Fruit fly (Drosophila melanogaster) whole organism, embryonic: ENCODE measurements around the gene Vha36-3.

Source experiments
- Aef1 ChIP-seq: fragments of 200-800 bp; sonication (Bioruptor generic); IDR thresholded peaks from 3 replicates; pipeline ENCODE4 v1.3.6; 2022; ENCODE audit warnings: missing biosample characterization, missing genetic modification characterization
- Atf-2 ChIP-seq: fragments of 200-800 bp; sonication (Bioruptor generic); optimal IDR thresholded peaks from 2 replicates; lab custom pipeline; 2016; ENCODE audit warnings: missing biosample characterization, missing genetic modification characterization
- C15 ChIP-seq: fragments of 200-800 bp; sonication (Bioruptor generic); IDR thresholded peaks from 3 replicates; pipeline ENCODE4 v1.3.6; 2022; ENCODE audit warnings: missing biosample characterization, missing genetic modification characterization
- CG1024 ChIP-seq: fragments of 200-800 bp; sonication (Bioruptor generic); IDR thresholded peaks from 2 replicates; pipeline ENCODE4 v1.3.6; 2022; ENCODE audit warnings: missing biosample characterization, missing genetic modification characterization
- CG10321 ChIP-seq: fragments of 200-800 bp; sonication (Bioruptor generic); IDR thresholded peaks from 2 replicates; pipeline ENCODE4 v1.3.6; 2022; ENCODE audit warnings: missing biosample characterization, missing genetic modification characterization
- CG11093 ChIP-seq: fragments of 200-800 bp; sonication (Bioruptor generic); IDR thresholded peaks from 3 replicates; pipeline ENCODE4 v1.3.6; 2022; ENCODE audit warnings: missing biosample characterization, missing genetic modification characterization
- CG12236 ChIP-seq: fragments of 200-800 bp; sonication (Bioruptor generic); optimal IDR thresholded peaks from 2 replicates; lab custom pipeline; 2016; ENCODE audit warnings: missing biosample characterization, missing genetic modification characterization
- CG12391 ChIP-seq: fragments of 200-800 bp; sonication (Bioruptor generic); optimal IDR thresholded peaks from 3 replicates; lab custom pipeline; 2018; ENCODE audit warnings: missing biosample characterization, mild to moderate bottlenecking, missing genetic modification characterization, moderate library complexity
- CG12769 ChIP-seq: fragments of 200-800 bp; sonication (Bioruptor generic); optimal IDR thresholded peaks from 2 replicates; lab custom pipeline; 2019; ENCODE audit warnings: missing biosample characterization, mild to moderate bottlenecking, missing genetic modification characterization, moderate library complexity
- CG15011 ChIP-seq: fragments of 200-800 bp; sonication (Bioruptor generic); optimal IDR thresholded peaks from 3 replicates; lab custom pipeline; 2018; ENCODE audit warnings: missing biosample characterization, mild to moderate bottlenecking, missing genetic modification characterization
- CG15696 ChIP-seq: fragments of 200-800 bp; sonication (Bioruptor generic); optimal IDR thresholded peaks from 2 replicates; lab custom pipeline; 2019; ENCODE audit warnings: missing biosample characterization, mild to moderate bottlenecking, missing genetic modification characterization, moderate library complexity
- CG17385 ChIP-seq: fragments of 200-800 bp; sonication (Bioruptor generic); optimal IDR thresholded peaks from 3 replicates; lab custom pipeline; 2018; ENCODE audit warnings: missing biosample characterization, mild to moderate bottlenecking, missing genetic modification characterization
- CG17612 ChIP-seq: fragments of 200-800 bp; sonication (Bioruptor generic); IDR thresholded peaks from 2 replicates; pipeline ENCODE4 v1.3.6; 2022; ENCODE audit warnings: missing biosample characterization, missing genetic modification characterization
- CG18476 ChIP-seq: fragments of 200-800 bp; sonication (Bioruptor generic); optimal IDR thresholded peaks from 2 replicates; lab custom pipeline; 2016; ENCODE audit warnings: missing biosample characterization, mild to moderate bottlenecking, missing genetic modification characterization
- CG2889 ChIP-seq: fragments of 200-800 bp; sonication (Bioruptor generic); IDR thresholded peaks from 3 replicates; pipeline ENCODE4 v1.3.6; 2022; ENCODE audit warnings: missing biosample characterization, missing genetic modification characterization
- CG3838 ChIP-seq: fragments of 200-800 bp; sonication (Bioruptor generic); optimal IDR thresholded peaks from 3 replicates; lab custom pipeline; 2016; ENCODE audit warnings: missing biosample characterization, missing genetic modification characterization
- CG3847 ChIP-seq: fragments of 200-800 bp; sonication (Bioruptor generic); IDR thresholded peaks from 2 replicates; pipeline ENCODE4 v1.3.6; 2022; ENCODE audit warnings: missing biosample characterization, missing genetic modification characterization
- CG4730 ChIP-seq: fragments of 200-800 bp; sonication (Bioruptor generic); IDR thresholded peaks from 2 replicates; pipeline ENCODE4 v1.3.6; 2022; ENCODE audit warnings: missing biosample characterization, missing genetic modification characterization
- CG6272 ChIP-seq: fragments of 200-800 bp; sonication (Bioruptor generic); IDR thresholded peaks from 2 replicates; pipeline ENCODE4 v1.3.6; 2022; ENCODE audit warnings: missing biosample characterization, missing genetic modification characterization
- CG7963 ChIP-seq: fragments of 200-800 bp; sonication (Bioruptor generic); IDR thresholded peaks from 3 replicates; pipeline ENCODE4 v1.3.6; 2022; ENCODE audit warnings: missing biosample characterization, missing genetic modification characterization; ENCODE audit not compliant: partially characterized antibody
- CG8290 ChIP-seq, 3 experiments: fragments of 200-800 bp; sonication (Bioruptor generic); optimal IDR thresholded peaks; 2 replicates each; lab custom pipeline; 2016 to 2019; ENCODE audit warnings: missing biosample characterization in 3 of 3, missing genetic modification characterization in 3 of 3, mild to moderate bottlenecking in 2 of 3, moderate library complexity in 1 of 3
- CG8944 ChIP-seq: fragments of 200-800 bp; sonication (Bioruptor generic); optimal IDR thresholded peaks from 3 replicates; lab custom pipeline; 2016; ENCODE audit warnings: missing biosample characterization, missing genetic modification characterization
- Dll ChIP-seq: fragments of 200-800 bp; sonication (Bioruptor generic); IDR thresholded peaks from 4 replicates; pipeline ENCODE4 v1.3.6; 2022; ENCODE audit warnings: missing biosample characterization, missing genetic modification characterization; ENCODE audit not compliant: partially characterized antibody
- Drgx ChIP-seq: fragments of 200-800 bp; sonication (Bioruptor generic); IDR thresholded peaks from 2 replicates; pipeline ENCODE4 v1.3.6; 2022; ENCODE audit warnings: missing biosample characterization, missing genetic modification characterization
- E2f1 ChIP-seq: fragments of 200-800 bp; sonication (Bioruptor generic); IDR thresholded peaks from 2 replicates; pipeline ENCODE4 v1.3.6; 2022; ENCODE audit warnings: missing biosample characterization, missing genetic modification characterization
- Fer3 ChIP-seq: fragments of 200-800 bp; sonication (Bioruptor generic); optimal IDR thresholded peaks from 2 replicates; lab custom pipeline; 2018; ENCODE audit warnings: missing biosample characterization, mild to moderate bottlenecking, missing genetic modification characterization, moderate library complexity
- HLH54F ChIP-seq: fragments of 200-800 bp; sonication (Bioruptor generic); optimal IDR thresholded peaks from 3 replicates; lab custom pipeline; 2016; ENCODE audit warnings: missing biosample characterization, missing genetic modification characterization
- Hmr ChIP-seq: fragments of 200-800 bp; sonication (Bioruptor generic); optimal IDR thresholded peaks from 3 replicates; lab custom pipeline; 2017; ENCODE audit warnings: mild to moderate bottlenecking, missing biosample characterization, missing genetic modification reagents, missing genetic modification characterization
- MBD-R2 ChIP-seq: fragments of 200-800 bp; sonication (Bioruptor generic); IDR thresholded peaks from 2 replicates; pipeline ENCODE4 v1.3.6; 2022; ENCODE audit warnings: missing biosample characterization, missing genetic modification characterization
- PHDP ChIP-seq: fragments of 200-800 bp; sonication (Bioruptor generic); optimal IDR thresholded peaks from 3 replicates; lab custom pipeline; 2018; ENCODE audit warnings: missing biosample characterization, mild to moderate bottlenecking, missing genetic modification characterization, moderate library complexity
- Rx ChIP-seq: fragments of 200-800 bp; sonication (Bioruptor generic); IDR thresholded peaks from 2 replicates; pipeline ENCODE4 v1.3.6; 2022; ENCODE audit warnings: missing biosample characterization, missing genetic modification characterization
- Trl ChIP-seq, 3 experiments: fragments of >200 bp in 2 of 3; fragments of 200-800 bp in 1 of 3; sonication (Bioruptor generic) in 1 of 3; optimal IDR thresholded peaks; 2 replicates in 1 of 3; 3 replicates in 2 of 3; lab custom pipeline; 2016 to 2017; ENCODE audit warnings: missing biosample characterization in 1 of 3, missing genetic modification characterization in 1 of 3
- ci ChIP-seq: fragments of 200-800 bp; sonication (Bioruptor generic); IDR thresholded peaks from 3 replicates; pipeline ENCODE4 v1.3.6; 2022; ENCODE audit warnings: missing biosample characterization, missing genetic modification characterization
- cwo ChIP-seq: fragments of 200-800 bp; sonication (Bioruptor generic); optimal IDR thresholded peaks from 3 replicates; lab custom pipeline; 2017; ENCODE audit warnings: missing biosample characterization, missing genetic modification characterization, mild to moderate bottlenecking, moderate library complexity, missing genetic modification reagents
- da ChIP-seq: fragments of 200-800 bp; sonication (Bioruptor generic); optimal IDR thresholded peaks from 2 replicates; lab custom pipeline; 2016; ENCODE audit warnings: missing biosample characterization, missing genetic modification characterization
- dimm ChIP-seq: fragments of 200-800 bp; sonication (Bioruptor generic); IDR thresholded peaks from 2 replicates; pipeline ENCODE4 v1.3.6; 2022; ENCODE audit warnings: missing biosample characterization, missing genetic modification characterization
- dm ChIP-seq: fragments of 200-800 bp; sonication (Bioruptor generic); optimal IDR thresholded peaks from 3 replicates; lab custom pipeline; 2016; ENCODE audit warnings: missing biosample characterization, missing genetic modification characterization
- dmrt99B ChIP-seq: fragments of 200-800 bp; sonication (Bioruptor generic); optimal IDR thresholded peaks from 2 replicates; lab custom pipeline; 2018; ENCODE audit warnings: missing biosample characterization, mild to moderate bottlenecking, missing genetic modification characterization, moderate library complexity
- fd64A ChIP-seq: fragments of 200-800 bp; sonication (Bioruptor generic); optimal IDR thresholded peaks from 3 replicates; lab custom pipeline; 2018; ENCODE audit warnings: missing biosample characterization, mild to moderate bottlenecking, missing genetic modification characterization
- gce ChIP-seq: fragments of 200-800 bp; sonication (Bioruptor generic); IDR thresholded peaks from 3 replicates; pipeline ENCODE4 v1.3.6; 2022; ENCODE audit warnings: missing biosample characterization, missing genetic modification characterization
- gcm2 ChIP-seq: fragments of 200-800 bp; sonication (Bioruptor generic); optimal IDR thresholded peaks from 2 replicates; lab custom pipeline; 2016; ENCODE audit warnings: missing biosample characterization, missing genetic modification characterization
- ind ChIP-seq: fragments of 200-800 bp; sonication (Bioruptor generic); optimal IDR thresholded peaks from 3 replicates; lab custom pipeline; 2016; ENCODE audit warnings: missing biosample characterization, missing genetic modification characterization
- odd ChIP-seq: fragments of 200-800 bp; sonication (Bioruptor generic); optimal IDR thresholded peaks from 2 replicates; lab custom pipeline; 2017; ENCODE audit warnings: missing biosample characterization, mild to moderate bottlenecking, missing genetic modification characterization
- org-1 ChIP-seq: fragments of 200-800 bp; sonication (Bioruptor generic); optimal IDR thresholded peaks from 2 replicates; lab custom pipeline; 2017; ENCODE audit warnings: missing biosample characterization, missing genetic modification characterization
- pb ChIP-seq: fragments of 200-800 bp; sonication (Bioruptor generic); optimal IDR thresholded peaks from 3 replicates; lab custom pipeline; 2016; ENCODE audit warnings: missing biosample characterization, missing genetic modification characterization
- phol ChIP-seq: fragments of 200-800 bp; sonication (Bioruptor generic); optimal IDR thresholded peaks from 3 replicates; lab custom pipeline; 2018; ENCODE audit warnings: missing biosample characterization, mild to moderate bottlenecking, missing genetic modification characterization, moderate library complexity
- pnt ChIP-seq: fragments of 200-800 bp; sonication (Bioruptor generic); optimal IDR thresholded peaks from 3 replicates; lab custom pipeline; 2016; ENCODE audit warnings: missing biosample characterization, missing genetic modification characterization
- row ChIP-seq: fragments of 200-800 bp; sonication (Bioruptor generic); IDR thresholded peaks from 3 replicates; pipeline ENCODE4 v1.3.6; 2022; ENCODE audit warnings: missing biosample characterization, missing genetic modification characterization
- seq ChIP-seq: fragments of 200-800 bp; sonication (Bioruptor generic); IDR thresholded peaks from 2 replicates; pipeline ENCODE4 v1.3.6; 2022; ENCODE audit warnings: missing biosample characterization, missing genetic modification characterization
- stc ChIP-seq: fragments of 200-800 bp; sonication (Bioruptor generic); IDR thresholded peaks from 2 replicates; pipeline ENCODE4 v1.3.6; 2022; ENCODE audit warnings: missing biosample characterization, missing genetic modification characterization

Vha36-3 gene

DNA sequence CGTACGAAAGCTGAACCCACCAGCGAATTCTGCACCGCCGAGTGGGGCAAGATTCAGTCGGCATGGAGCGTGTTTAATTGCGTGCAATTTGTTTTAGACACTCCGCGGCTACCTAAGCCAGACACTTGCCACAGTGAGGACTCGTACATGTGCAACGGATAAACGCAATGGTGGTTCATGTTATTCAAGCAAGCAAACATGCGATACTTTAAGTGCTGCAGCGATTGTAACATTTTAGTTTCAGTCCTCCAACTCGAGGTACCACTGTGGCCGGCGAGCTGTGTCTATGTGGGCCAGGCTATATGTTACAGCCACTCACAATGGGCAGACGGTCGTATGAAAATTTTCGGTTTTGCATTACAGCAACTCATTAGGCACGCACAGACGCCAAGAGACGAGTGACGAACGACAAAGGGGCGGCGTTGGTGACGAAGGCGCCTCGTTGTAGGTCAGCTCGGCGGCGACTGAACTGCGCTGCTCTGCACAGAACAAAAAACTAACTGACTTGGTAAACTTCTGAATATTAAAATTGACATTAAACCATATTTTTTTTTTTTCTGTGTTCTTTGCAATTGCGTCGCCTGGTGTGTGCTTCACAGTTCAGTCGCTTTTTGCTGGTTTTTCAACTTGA is 46.4 kb downstream of the Vha36-3 start (continued):
- TF ChIP-seq CG8944 (GFP tag; lab: Kevin White, UChicago), result peak; percentile 57
- TF ChIP-seq phol, result peak; percentile 40
- no peak for TF ChIP-seq dimm
- TF ChIP-seq Fer3, result peak; percentile 63
- TF ChIP-seq HLH54F (GFP tag; lab: Kevin White, UChicago), result peak; percentile 30
- no peak for TF ChIP-seq da (GFP tag; lab: Kevin White, UChicago)
- no peak for TF ChIP-seq CG15696 (tag; lab: Kevin White, UChicago)
- peak; percentile 80 for TF ChIP-seq ind (GFP tag; lab: Kevin White, UChicago)
- peak; percentile 75 for TF ChIP-seq row (GFP tag; lab: Robert Waterston, UW)
- TF ChIP-seq CG7963 (GFP tag; lab: Robert Waterston, UW), result no peak
- TF ChIP-seq MBD-R2 (GFP tag; lab: Robert Waterston, UW), result peak; percentile 31; the same call in 1 of the 2 replicates
- TF ChIP-seq Hmr (GFP tag; lab: Kevin White, UChicago), result peak; percentile 51
- TF ChIP-seq CG12236 (GFP tag; lab: Kevin White, UChicago), result no peak
- peak; percentile 55 for TF ChIP-seq cwo
- peak; percentile 7 for TF ChIP-seq Atf-2 (GFP tag; lab: Kevin White, UChicago)
- peak; percentile 54 for TF ChIP-seq CG1024 (GFP tag; lab: Robert Waterston, UW)
- peak; percentile 90 for TF ChIP-seq Drgx (GFP tag; lab: Robert Waterston, UW)
- 0 out of 2 replicates have a peak, but pooled peaks have one; percentile 22 for TF ChIP-seq CG10321 (GFP tag; lab: Robert Waterston, UW)
- TF ChIP-seq CG17385, result peak; percentile 42
- TF ChIP-seq stc (GFP tag; lab: Robert Waterston, UW), result peak; percentile 60; the same call in 1 of the 2 replicates
- TF ChIP-seq CG12769, result peak; percentile 86
- peak; percentile 37 for TF ChIP-seq pb
- peak; percentile 69 for TF ChIP-seq dmrt99B (tag; lab: Kevin White, UChicago)
- TF ChIP-seq ci (GFP tag; lab: Robert Waterston, UW), result peak; percentile 80
- no peak for TF ChIP-seq odd (GFP tag; lab: Kevin White, UChicago)
- peak; percentile 38; the same call in 1 of the 2 replicates for TF ChIP-seq CG6272 (GFP tag; lab: Robert Waterston, UW)
- peak; percentile 65 for TF ChIP-seq E2f1 (GFP tag; lab: Robert Waterston, UW)
- TF ChIP-seq Aef1 (GFP tag; lab: Robert Waterston, UW), result peak; percentile 85
- no peak for TF ChIP-seq CG15011 (GFP tag; lab: Kevin White, UChicago)
- TF ChIP-seq Trl (optimal IDR thresholded peaks at IDR 0.05; lab: Kevin White, UChicago), result no peak
- peak; percentile 38 for TF ChIP-seq Trl (GFP tag; optimal IDR thresholded peaks at IDR 0.05; lab: Kevin White, UChicago)
- TF ChIP-seq CG3847 (GFP tag; lab: Robert Waterston, UW), result peak; percentile 64
- no peak for TF ChIP-seq CG17612 (GFP tag; lab: Robert Waterston, UW)
- TF ChIP-seq seq (GFP tag; lab: Robert Waterston, UW), result peak; percentile 21; the same call in 1 of the 2 replicates
- no peak for TF ChIP-seq fd64A
- TF ChIP-seq CG12391 (tag; lab: Kevin White, UChicago), result peak; percentile 33
- peak; percentile 49 for TF ChIP-seq Rx
- peak; percentile 45 for TF ChIP-seq PHDP (tag; lab: Kevin White, UChicago)
- TF ChIP-seq org-1 (GFP tag; lab: Kevin White, UChicago), result peak; percentile 36
- TF ChIP-seq gcm2, result no peak
- no peak for TF ChIP-seq C15
- peak; percentile 44 for TF ChIP-seq CG4730 (GFP tag; lab: Robert Waterston, UW)
- no peak for TF ChIP-seq CG8290 (GFP tag; optimal IDR thresholded peaks at IDR 0.05; lab: Kevin White, UChicago)
- peak in 1 of 2 experiments; percentile 93 for TF ChIP-seq CG8290 (tag; optimal IDR thresholded peaks at IDR 0.05; lab: Kevin White, UChicago)
- TF ChIP-seq gce (GFP tag; lab: Robert Waterston, UW), result peak; percentile 50; the same call in 1 of the 3 replicates
- TF ChIP-seq CG3838, result no peak
- peak; percentile 43; the same call in 1 of the 3 replicates for TF ChIP-seq CG11093 (GFP tag; lab: Robert Waterston, UW)
- TF ChIP-seq CG2889 (GFP tag; lab: Robert Waterston, UW), result no peak
- no peak for TF ChIP-seq dm (GFP tag; lab: Kevin White, UChicago)
- peak; percentile 17 for TF ChIP-seq CG18476
- TF ChIP-seq Dll (GFP tag; lab: Robert Waterston, UW), result no peak
- peak; percentile 43 for TF ChIP-seq pnt
